Worm (Caenorhabditis elegans) whole organism, late embryonic: ENCODE data around the gene C07A9.9.
"Not testable (repeated sequence)": the region's sequence is repeated elsewhere in the genome, so short reads cannot be mapped to it uniquely, and the experiment has no call there.

ENCODE experiments used
- ama-1 ChIP-seq: fragments of 150-350 bp; optimal IDR thresholded peaks from 2 replicates; lab custom pipeline; 2014
- ceh-24 ChIP-seq: sonication (generic microtip); optimal IDR thresholded peaks from 2 replicates; lab custom pipeline; 2016; ENCODE audit warnings: mild to moderate bottlenecking, missing genetic modification characterization, missing compliant biosample characterization
- che-1 ChIP-seq: sonication (generic microtip); optimal IDR thresholded peaks from 2 replicates; lab custom pipeline; 2016; ENCODE audit warnings: mild to moderate bottlenecking, missing genetic modification characterization, missing compliant biosample characterization
- elt-2 ChIP-seq: sonication (generic microtip); optimal IDR thresholded peaks from 2 replicates; lab custom pipeline; 2016; ENCODE audit warnings: missing genetic modification reagents, missing genetic modification characterization, missing compliant biosample characterization
- fkh-10 ChIP-seq: fragments of 150-350 bp; optimal IDR thresholded peaks from 2 replicates; lab custom pipeline; 2014; ENCODE audit warnings: missing biosample characterization, missing genetic modification reagents, missing genetic modification characterization
- nhr-11 ChIP-seq: fragments of 150-350 bp; optimal IDR thresholded peaks from 2 replicates; lab custom pipeline; 2014; ENCODE audit warnings: missing biosample characterization, missing genetic modification characterization
- npax-4 ChIP-seq: sonication (generic microtip); optimal IDR thresholded peaks from 2 replicates; lab custom pipeline; 2016; ENCODE audit warnings: missing genetic modification characterization, missing compliant biosample characterization
- pha-2 ChIP-seq: sonication (generic microtip); optimal IDR thresholded peaks from 2 replicates; lab custom pipeline; 2017; ENCODE audit warnings: mild to moderate bottlenecking, missing genetic modification characterization, missing compliant biosample characterization
- pha-4 ChIP-seq: fragments of 150-350 bp; optimal IDR thresholded peaks from 2 replicates; lab custom pipeline; 2018; ENCODE audit warnings: missing biosample characterization, missing genetic modification reagents, missing genetic modification characterization
- pqm-1 ChIP-seq: sonication (generic microtip); optimal IDR thresholded peaks from 2 replicates; lab custom pipeline; 2016; ENCODE audit warnings: missing genetic modification characterization, missing compliant biosample characterization
- sox-4 ChIP-seq: sonication (generic microtip); optimal IDR thresholded peaks from 2 replicates; lab custom pipeline; 2017; ENCODE audit warnings: mild to moderate bottlenecking, missing genetic modification characterization, inconsistent platforms, missing compliant biosample characterization
- tbx-2 ChIP-seq: sonication (generic microtip); optimal IDR thresholded peaks from 2 replicates; lab custom pipeline; 2016; ENCODE audit warnings: missing genetic modification characterization, missing compliant biosample characterization
- ttx-3 ChIP-seq: sonication (generic microtip); optimal IDR thresholded peaks from 2 replicates; lab custom pipeline; 2016; ENCODE audit warnings: missing genetic modification reagents, missing genetic modification characterization, missing compliant biosample characterization
- unc-42 ChIP-seq: sonication (generic microtip); optimal IDR thresholded peaks from 2 replicates; lab custom pipeline; 2016; ENCODE audit warnings: missing genotype, missing genetic modification characterization, missing compliant biosample characterization

DNA sequence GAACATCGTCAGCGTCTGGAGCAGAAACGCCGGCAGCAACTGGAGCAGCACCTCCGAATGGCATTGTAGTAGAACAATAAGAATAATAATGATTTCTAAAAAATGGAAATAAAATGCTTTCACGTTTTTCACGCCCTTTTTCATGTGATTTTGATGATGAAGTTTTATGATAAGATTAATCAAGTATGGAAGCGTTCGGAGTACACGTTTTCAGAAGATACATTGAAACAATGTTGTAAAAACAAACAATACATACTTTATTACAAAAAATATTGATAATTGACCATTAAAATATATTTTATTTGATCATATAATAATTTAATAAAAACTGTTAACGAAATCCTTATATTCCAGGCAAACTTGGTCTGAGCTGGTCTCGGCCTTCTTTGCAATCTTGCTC is 13.8 kb upstream of the C07A9.9 start, which contains the start of gene C07A9.13:
- TF ChIP-seq ttx-3; tbx-2 (tag; lab: Kevin White, UChicago); unc-42 (tag; lab: Kevin White, UChicago); pqm-1 (tag; lab: Kevin White, UChicago); ceh-24 (tag; lab: Kevin White, UChicago); pha-4 (tag; lab: Kevin White, UChicago); nhr-11 (tag; lab: Kevin White, UChicago); che-1 (tag; lab: Kevin White, UChicago); fkh-10 (GFP tag; lab: Kevin White, UChicago); npax-4 (tag; lab: Kevin White, UChicago); elt-2 (tag; lab: Kevin White, UChicago); pha-2; sox-4 (tag; lab: Kevin White, UChicago); ama-1 (lab: Kevin White, UChicago): not testable (repeated sequence)
